Fruit fly (Drosophila melanogaster) whole organism, embryonic: ENCODE data around the gene CG10725.

Source experiments
- Antp ChIP-seq: fragments of 200-800 bp; sonication (Bioruptor generic); optimal IDR thresholded peaks from 3 replicates; lab custom pipeline; 2016; ENCODE audit warnings: missing biosample characterization, missing genetic modification characterization
- Atf3 ChIP-seq: fragments of 200-800 bp; sonication (Bioruptor generic); optimal IDR thresholded peaks from 3 replicates; lab custom pipeline; 2016; ENCODE audit warnings: missing biosample characterization, missing genetic modification characterization
- CG1024 ChIP-seq: fragments of 200-800 bp; sonication (Bioruptor generic); IDR thresholded peaks from 2 replicates; pipeline ENCODE4 v1.3.6; 2022; ENCODE audit warnings: missing biosample characterization, missing genetic modification characterization
- CG11695 ChIP-seq: fragments of 200-800 bp; sonication (Bioruptor generic); IDR thresholded peaks from 3 replicates; pipeline ENCODE4 v1.3.6; 2022; ENCODE audit warnings: missing biosample characterization, missing genetic modification characterization
- CG11696 ChIP-seq: fragments of 200-800 bp; sonication (Bioruptor generic); IDR thresholded peaks from 2 replicates; pipeline ENCODE4 v1.3.6; 2022; ENCODE audit warnings: missing biosample characterization, missing genetic modification characterization
- CG12071 ChIP-seq: fragments of 200-800 bp; sonication (Bioruptor generic); optimal IDR thresholded peaks from 3 replicates; lab custom pipeline; 2018; ENCODE audit warnings: missing biosample characterization, mild to moderate bottlenecking, missing genetic modification characterization
- CG12236 ChIP-seq: fragments of 200-800 bp; sonication (Bioruptor generic); optimal IDR thresholded peaks from 2 replicates; lab custom pipeline; 2016; ENCODE audit warnings: missing biosample characterization, missing genetic modification characterization
- CG12744 ChIP-seq: fragments of 200-800 bp; sonication (Bioruptor generic); optimal IDR thresholded peaks from 2 replicates; lab custom pipeline; 2016; ENCODE audit warnings: missing biosample characterization, missing genetic modification characterization
- CG13123 ChIP-seq: fragments of 200-800 bp; sonication (Bioruptor generic); optimal IDR thresholded peaks from 2 replicates; lab custom pipeline; 2016; ENCODE audit warnings: missing biosample characterization, missing genetic modification characterization
- CG14014 ChIP-seq: fragments of 200-800 bp; sonication (Bioruptor generic); IDR thresholded peaks from 2 replicates; pipeline ENCODE4 v1.3.6; 2022; ENCODE audit warnings: missing biosample characterization, missing genetic modification characterization
- CG17359 ChIP-seq: fragments of 200-800 bp; sonication (Bioruptor generic); optimal IDR thresholded peaks from 3 replicates; lab custom pipeline; 2018; ENCODE audit warnings: missing biosample characterization, mild to moderate bottlenecking, missing genetic modification characterization, moderate library complexity
- CG2202 ChIP-seq: fragments of 200-800 bp; sonication (Bioruptor generic); optimal IDR thresholded peaks from 2 replicates; lab custom pipeline; 2018; ENCODE audit warnings: missing biosample characterization, mild to moderate bottlenecking, missing genetic modification characterization
- CG31388 ChIP-seq: fragments of 200-800 bp; sonication (Bioruptor generic); optimal IDR thresholded peaks from 2 replicates; lab custom pipeline; 2016; ENCODE audit warnings: missing biosample characterization, missing genetic modification characterization
- CG3407 ChIP-seq: fragments of 200-800 bp; sonication (Bioruptor generic); optimal IDR thresholded peaks from 2 replicates; lab custom pipeline; 2018; ENCODE audit warnings: missing biosample characterization, mild to moderate bottlenecking, missing genetic modification characterization
- CG34376 ChIP-seq: fragments of 200-800 bp; sonication (Bioruptor generic); optimal IDR thresholded peaks from 2 replicates; lab custom pipeline; 2018; ENCODE audit warnings: missing biosample characterization, mild to moderate bottlenecking, missing genetic modification characterization
- CG3726 ChIP-seq: fragments of 200-800 bp; sonication (Bioruptor generic); IDR thresholded peaks from 3 replicates; pipeline ENCODE4, ENCODE4 v1.3.6; 2022; ENCODE audit warnings: missing biosample characterization, missing genetic modification characterization
- CG4404 ChIP-seq: fragments of 200-800 bp; sonication (Bioruptor generic); IDR thresholded peaks from 2 replicates; pipeline ENCODE4 v1.3.6; 2022; ENCODE audit warnings: missing biosample characterization, missing genetic modification characterization
- CG4820 ChIP-seq: fragments of 200-800 bp; sonication (Bioruptor generic); optimal IDR thresholded peaks from 3 replicates; lab custom pipeline; 2016; ENCODE audit warnings: missing biosample characterization, missing genetic modification characterization
- CG6175 ChIP-seq: fragments of 200-800 bp; sonication (Bioruptor generic); IDR thresholded peaks from 3 replicates; pipeline ENCODE4 v1.3.6; 2022; ENCODE audit warnings: missing biosample characterization, missing genetic modification characterization
- CG7786 ChIP-seq: fragments of 200-800 bp; sonication (Bioruptor generic); optimal IDR thresholded peaks from 2 replicates; lab custom pipeline; 2016; ENCODE audit warnings: missing biosample characterization, missing genetic modification characterization
- CG7928 ChIP-seq: fragments of 200-800 bp; sonication (Bioruptor generic); optimal IDR thresholded peaks from 2 replicates; lab custom pipeline; 2017; ENCODE audit warnings: missing biosample characterization, mild to moderate bottlenecking, missing genetic modification characterization
- CG9215 ChIP-seq: fragments of 200-800 bp; sonication (Bioruptor generic); IDR thresholded peaks from 2 replicates; pipeline ENCODE4 v1.3.6; 2022; ENCODE audit warnings: missing biosample characterization, missing genetic modification characterization
- Dp ChIP-seq: fragments of 200-800 bp; sonication (Bioruptor generic); optimal IDR thresholded peaks from 2 replicates; lab custom pipeline; 2018; ENCODE audit warnings: missing biosample characterization, mild to moderate bottlenecking, missing genetic modification characterization, moderate library complexity
- Drgx ChIP-seq: fragments of 200-800 bp; sonication (Bioruptor generic); IDR thresholded peaks from 2 replicates; pipeline ENCODE4 v1.3.6; 2022; ENCODE audit warnings: missing biosample characterization, missing genetic modification characterization
- ERR ChIP-seq: fragments of 200-800 bp; sonication (Bioruptor generic); optimal IDR thresholded peaks from 2 replicates; lab custom pipeline; 2016; ENCODE audit warnings: missing biosample characterization, missing genetic modification characterization
- Eip74EF ChIP-seq, 2 experiments: fragments of 200-800 bp in 1 of 2; fragments of >200 bp in 1 of 2; sonication (Bioruptor generic) in 1 of 2; optimal IDR thresholded peaks; 2 replicates each; lab custom pipeline; 2017 to 2019; ENCODE audit warnings: missing biosample characterization in 2 of 2, missing genetic modification characterization in 2 of 2, mild to moderate bottlenecking in 1 of 2, moderate library complexity in 1 of 2
- Fer3 ChIP-seq: fragments of 200-800 bp; sonication (Bioruptor generic); optimal IDR thresholded peaks from 2 replicates; lab custom pipeline; 2018; ENCODE audit warnings: missing biosample characterization, mild to moderate bottlenecking, missing genetic modification characterization, moderate library complexity
- Gug ChIP-seq: fragments of 200-800 bp; sonication (Bioruptor generic); IDR thresholded peaks from 4 replicates; pipeline ENCODE4 v1.3.6; 2022; ENCODE audit warnings: missing biosample characterization, missing genetic modification characterization
- Hey ChIP-seq: fragments of 200-800 bp; sonication (Bioruptor generic); optimal IDR thresholded peaks from 3 replicates; lab custom pipeline; 2018; ENCODE audit warnings: missing biosample characterization, mild to moderate bottlenecking, missing genetic modification characterization
- Hr51 ChIP-seq, 2 experiments: fragments of 200-800 bp; sonication (Bioruptor generic); optimal IDR thresholded peaks; 2 replicates in 1 of 2; 3 replicates in 1 of 2; lab custom pipeline; 2016 to 2018; ENCODE audit warnings: missing biosample characterization in 2 of 2, missing genetic modification characterization in 2 of 2, mild to moderate bottlenecking in 1 of 2, moderate library complexity in 1 of 2
- MBD-R2 ChIP-seq: fragments of 200-800 bp; sonication (Bioruptor generic); IDR thresholded peaks from 2 replicates; pipeline ENCODE4 v1.3.6; 2022; ENCODE audit warnings: missing biosample characterization, missing genetic modification characterization
- Oli ChIP-seq: fragments of 200-800 bp; sonication (Bioruptor generic); optimal IDR thresholded peaks from 2 replicates; lab custom pipeline; 2018; ENCODE audit warnings: missing biosample characterization, mild to moderate bottlenecking, missing genetic modification characterization, moderate library complexity
- Xrp1 ChIP-seq: fragments of 200-800 bp; sonication (Bioruptor generic); IDR thresholded peaks from 2 replicates; pipeline ENCODE4 v1.3.6; 2022; ENCODE audit warnings: missing biosample characterization, missing genetic modification characterization
- ab ChIP-seq: fragments of 200-800 bp; sonication (Bioruptor generic); optimal IDR thresholded peaks from 2 replicates; lab custom pipeline; 2016; ENCODE audit warnings: missing biosample characterization, missing genetic modification characterization
- bigmax ChIP-seq: fragments of 200-800 bp; sonication (Bioruptor generic); optimal IDR thresholded peaks from 2 replicates; lab custom pipeline; 2018; ENCODE audit warnings: missing biosample characterization, mild to moderate bottlenecking, missing genetic modification characterization
- cas ChIP-seq: fragments of 200-800 bp; sonication (Bioruptor generic); IDR thresholded peaks from 2 replicates; pipeline ENCODE4 v1.3.6; 2022; ENCODE audit warnings: missing biosample characterization, missing genetic modification characterization
- da ChIP-seq: fragments of 200-800 bp; sonication (Bioruptor generic); optimal IDR thresholded peaks from 2 replicates; lab custom pipeline; 2016; ENCODE audit warnings: missing biosample characterization, missing genetic modification characterization
- dimm ChIP-seq: fragments of 200-800 bp; sonication (Bioruptor generic); IDR thresholded peaks from 2 replicates; pipeline ENCODE4 v1.3.6; 2022; ENCODE audit warnings: missing biosample characterization, missing genetic modification characterization
- kah ChIP-seq: fragments of 200-800 bp; sonication (Bioruptor generic); optimal IDR thresholded peaks from 2 replicates; lab custom pipeline; 2018; ENCODE audit warnings: missing biosample characterization, mild to moderate bottlenecking, missing genetic modification characterization
- lbe ChIP-seq: fragments of 200-800 bp; sonication (Bioruptor generic); optimal IDR thresholded peaks from 2 replicates; lab custom pipeline; 2016; ENCODE audit warnings: missing biosample characterization, mild to moderate bottlenecking, missing genetic modification characterization
- lola ChIP-seq, 3 experiments: fragments of >200 bp in 2 of 3; fragments of 200-800 bp in 1 of 3; sonication (Bioruptor generic) in 1 of 3; optimal IDR thresholded peaks; 2 replicates each; lab custom pipeline; 2017 to 2019; ENCODE audit warnings: missing biosample characterization in 3 of 3, missing genetic modification characterization in 3 of 3, mild to moderate bottlenecking in 1 of 3, moderate library complexity in 1 of 3
- pfk ChIP-seq: fragments of 200-800 bp; sonication (Bioruptor generic); optimal IDR thresholded peaks from 2 replicates; lab custom pipeline; 2018; ENCODE audit warnings: missing biosample characterization, mild to moderate bottlenecking, missing genetic modification characterization, moderate library complexity
- pnt ChIP-seq: fragments of 200-800 bp; sonication (Bioruptor generic); optimal IDR thresholded peaks from 3 replicates; lab custom pipeline; 2016; ENCODE audit warnings: missing biosample characterization, missing genetic modification characterization
- prd ChIP-seq, 3 experiments: fragments of >200 bp in 2 of 3; fragments of 200-800 bp in 1 of 3; sonication (Bioruptor generic) in 1 of 3; optimal IDR thresholded peaks in 2 of 3; IDR thresholded peaks in 1 of 3; 2 replicates in 2 of 3; 3 replicates in 1 of 3; pipeline versions ENCODE4 v1.3.6 to Lab custom; 2017 to 2022; ENCODE audit warnings: missing biosample characterization in 1 of 3, missing genetic modification characterization in 1 of 3
- psq ChIP-seq: fragments of 200-800 bp; sonication (Bioruptor generic); optimal IDR thresholded peaks from 2 replicates; lab custom pipeline; 2017; ENCODE audit warnings: missing biosample characterization, missing genetic modification characterization
- ro ChIP-seq: fragments of 200-800 bp; sonication (Bioruptor generic); IDR thresholded peaks from 2 replicates; pipeline ENCODE4 v1.3.6; 2022; ENCODE audit warnings: missing biosample characterization, missing genetic modification characterization
- sim ChIP-seq: fragments of 200-800 bp; sonication (Bioruptor generic); IDR thresholded peaks from 2 replicates; pipeline ENCODE4 v1.3.6; 2022; ENCODE audit warnings: missing biosample characterization, missing genetic modification characterization
- stwl ChIP-seq: fragments of 200-800 bp; sonication (Bioruptor generic); optimal IDR thresholded peaks from 3 replicates; lab custom pipeline; 2018; ENCODE audit warnings: missing biosample characterization, mild to moderate bottlenecking, missing genetic modification characterization, moderate library complexity
- usp ChIP-seq: fragments of >200 bp; optimal IDR thresholded peaks from 2 replicates; lab custom pipeline; 2017; ENCODE audit warnings: missing biosample characterization, missing genetic modification characterization
- zfh1 ChIP-seq: fragments of 200-800 bp; sonication (Bioruptor generic); IDR thresholded peaks from 3 replicates; pipeline ENCODE4 v1.3.6; 2022; ENCODE audit warnings: missing biosample characterization, missing genetic modification characterization

The CG10725 gene

dm6 chr3L:13477453-13478184 lies 39.9 kb downstream of the CG10725 start, which contains the start of gene stv (continued):
- no peak for TF ChIP-seq Hr51 (GFP tag; optimal IDR thresholded peaks at IDR 0.05; lab: Kevin White, UChicago)
- TF ChIP-seq CG11696 (GFP tag; lab: Robert Waterston, UW): peak; percentile 55; the same call in 1 of the 2 replicates
- no peak for TF ChIP-seq CG12744 (GFP tag; lab: Kevin White, UChicago)
- TF ChIP-seq Atf3 (GFP tag; lab: Kevin White, UChicago): no peak
- no peak for TF ChIP-seq CG4820 (GFP tag; lab: Kevin White, UChicago)
- TF ChIP-seq Antp (GFP tag; lab: Kevin White, UChicago): no peak
- TF ChIP-seq Xrp1 (GFP tag; lab: Robert Waterston, UW): no peak
- TF ChIP-seq Drgx: no peak; the same call in 1 of the 2 replicates
- no peak for TF ChIP-seq Fer3
- TF ChIP-seq psq (GFP tag; lab: Kevin White, UChicago): no peak
- no peak for TF ChIP-seq bigmax (GFP tag; lab: Kevin White, UChicago)
- TF ChIP-seq lola (GFP tag; optimal IDR thresholded peaks at IDR 0.05; lab: Kevin White, UChicago): no peak
- TF ChIP-seq CG3407 (GFP tag; lab: Kevin White, UChicago): no peak
- TF ChIP-seq stwl (tag; lab: Kevin White, UChicago): no peak
- no peak for TF ChIP-seq CG31388 (GFP tag; lab: Kevin White, UChicago)
- no peak for TF ChIP-seq CG2202 (tag; lab: Kevin White, UChicago)
- TF ChIP-seq CG13123 (GFP tag; lab: Kevin White, UChicago): no peak
- peak; percentile 52 for TF ChIP-seq Hey (tag; lab: Kevin White, UChicago)
- TF ChIP-seq dimm (GFP tag; lab: Robert Waterston, UW): no peak
- TF ChIP-seq CG3726 (GFP tag; lab: Robert Waterston, UW): no peak
- TF ChIP-seq CG1024 (GFP tag; lab: Robert Waterston, UW): no peak
- TF ChIP-seq CG7928: no peak
- TF ChIP-seq cas (GFP tag; lab: Robert Waterston, UW): no peak
- TF ChIP-seq Oli: no peak
- 0 out of 3 replicates have a peak, but pooled peaks have one; percentile 28 for TF ChIP-seq CG6175 (GFP tag; lab: Robert Waterston, UW)
- no peak for TF ChIP-seq CG17359 (tag; lab: Kevin White, UChicago)
- TF ChIP-seq ro (GFP tag; lab: Robert Waterston, UW): no peak
- no peak for TF ChIP-seq CG9215 (GFP tag; lab: Robert Waterston, UW)
- TF ChIP-seq Gug (GFP tag; lab: Robert Waterston, UW): peak; percentile 28; the same call in 1 of the 4 replicates
- TF ChIP-seq CG11695: no peak
- no peak for TF ChIP-seq CG12071 (GFP tag; lab: Kevin White, UChicago)
- no peak for TF ChIP-seq CG12236 (GFP tag; lab: Kevin White, UChicago)
- TF ChIP-seq lbe: no peak
- TF ChIP-seq Dp: no peak
- no peak for TF ChIP-seq prd (optimal IDR thresholded peaks at IDR 0.05; lab: Kevin White, UChicago)
- TF ChIP-seq prd (GFP tag; IDR thresholded peaks at IDR 0.05; lab: Robert Waterston, UW): no peak
- TF ChIP-seq sim (GFP tag; lab: Robert Waterston, UW): no peak
- TF ChIP-seq pnt (GFP tag; lab: Kevin White, UChicago): no peak
- no peak for TF ChIP-seq ab (GFP tag; lab: Kevin White, UChicago)
- TF ChIP-seq zfh1 (GFP tag; lab: Robert Waterston, UW): no peak
- no peak for TF ChIP-seq MBD-R2 (GFP tag; lab: Robert Waterston, UW)
- TF ChIP-seq ERR (GFP tag; lab: Kevin White, UChicago): no peak
- no peak for TF ChIP-seq da (GFP tag; lab: Kevin White, UChicago)
- TF ChIP-seq Eip74EF (GFP tag; optimal IDR thresholded peaks at IDR 0.05; lab: Kevin White, UChicago): no peak
- no peak for TF ChIP-seq usp (GFP tag; lab: Kevin White, UChicago)
- TF ChIP-seq CG14014 (GFP tag; lab: Robert Waterston, UW): no peak; the same call in 1 of the 2 replicates
- TF ChIP-seq CG34376 (GFP tag; lab: Kevin White, UChicago): peak; percentile 10
- no peak for TF ChIP-seq kah (GFP tag; lab: Kevin White, UChicago)
- TF ChIP-seq pfk (GFP tag; lab: Kevin White, UChicago): no peak
- TF ChIP-seq CG7786: no peak
- TF ChIP-seq CG4404 (GFP tag; lab: Robert Waterston, UW): no peak
